Fruit fly (Drosophila melanogaster) whole organism, embryonic: ENCODE data around the gene Aasdh.

Source experiments
- Bteb2 ChIP-seq: fragments of 200-800 bp; sonication (Bioruptor generic); optimal IDR thresholded peaks from 2 replicates; lab custom pipeline; 2016; ENCODE audit warnings: missing biosample characterization, missing genetic modification characterization
- CG11247 ChIP-seq: fragments of 200-800 bp; sonication (Bioruptor generic); IDR thresholded peaks from 2 replicates; pipeline ENCODE4 v1.3.6; 2022; ENCODE audit warnings: missing biosample characterization, missing genetic modification characterization
- CG14860 ChIP-seq: fragments of 200-800 bp; sonication (Bioruptor generic); IDR thresholded peaks from 3 replicates; pipeline ENCODE4 v1.3.6; 2022; ENCODE audit warnings: missing biosample characterization, missing genetic modification characterization; ENCODE audit not compliant: partially characterized antibody
- CG1529 ChIP-seq: fragments of 200-800 bp; sonication (Bioruptor generic); optimal IDR thresholded peaks from 3 replicates; lab custom pipeline; 2018; ENCODE audit warnings: missing biosample characterization, missing genetic modification characterization
- CG15479 ChIP-seq: fragments of 200-800 bp; sonication (Bioruptor generic); optimal IDR thresholded peaks from 3 replicates; lab custom pipeline; 2019; ENCODE audit warnings: missing biosample characterization, mild to moderate bottlenecking, missing genetic modification characterization, moderate library complexity
- CG15514 ChIP-seq: fragments of 200-800 bp; sonication (Bioruptor generic); optimal IDR thresholded peaks from 3 replicates; lab custom pipeline; 2017; ENCODE audit warnings: missing biosample characterization, missing genetic modification characterization, mild to moderate bottlenecking, moderate library complexity, missing genetic modification reagents
- CG17912 ChIP-seq: fragments of 200-800 bp; sonication (Bioruptor generic); optimal IDR thresholded peaks from 2 replicates; lab custom pipeline; 2018; ENCODE audit warnings: missing biosample characterization, mild to moderate bottlenecking, missing genetic modification characterization
- CG30403 ChIP-seq: fragments of 200-800 bp; sonication (Bioruptor generic); optimal IDR thresholded peaks from 3 replicates; lab custom pipeline; 2016; ENCODE audit warnings: missing biosample characterization, missing genetic modification characterization
- CG3163 ChIP-seq: fragments of 200-800 bp; sonication (Bioruptor generic); optimal IDR thresholded peaks from 3 replicates; lab custom pipeline; 2016; ENCODE audit warnings: missing biosample characterization, missing genetic modification characterization
- CG33557 ChIP-seq: fragments of 200-800 bp; sonication (Bioruptor generic); optimal IDR thresholded peaks from 2 replicates; lab custom pipeline; 2019; ENCODE audit warnings: missing biosample characterization, mild to moderate bottlenecking, missing genetic modification characterization, moderate library complexity
- CG34422 ChIP-seq: fragments of 200-800 bp; sonication (Bioruptor generic); IDR thresholded peaks from 3 replicates; pipeline ENCODE4 v1.3.6; 2022; ENCODE audit warnings: missing biosample characterization, missing genetic modification characterization
- CG42726 ChIP-seq: fragments of 200-800 bp; sonication (Bioruptor generic); IDR thresholded peaks from 2 replicates; pipeline ENCODE4 v1.3.6; 2022; ENCODE audit warnings: missing biosample characterization, missing genetic modification characterization; ENCODE audit not compliant: partially characterized antibody
- CG43689 ChIP-seq: fragments of 200-800 bp; sonication (Bioruptor generic); IDR thresholded peaks from 2 replicates; pipeline ENCODE4 v1.3.6; 2022; ENCODE audit warnings: missing biosample characterization, missing genetic modification characterization
- CG4424 ChIP-seq: fragments of 200-800 bp; sonication (Bioruptor generic); optimal IDR thresholded peaks from 3 replicates; lab custom pipeline; 2016; ENCODE audit warnings: missing biosample characterization, missing genetic modification characterization
- CG5245 ChIP-seq: fragments of 200-800 bp; sonication (Bioruptor generic); optimal IDR thresholded peaks from 3 replicates; lab custom pipeline; 2016; ENCODE audit warnings: missing biosample characterization, missing genetic modification characterization
- CG6272 ChIP-seq: fragments of 200-800 bp; sonication (Bioruptor generic); IDR thresholded peaks from 2 replicates; pipeline ENCODE4 v1.3.6; 2022; ENCODE audit warnings: missing biosample characterization, missing genetic modification characterization
- CG6654 ChIP-seq: fragments of 200-800 bp; sonication (Bioruptor generic); optimal IDR thresholded peaks from 2 replicates; lab custom pipeline; 2017; ENCODE audit warnings: missing biosample characterization, mild to moderate bottlenecking, missing genetic modification characterization
- CG7271 ChIP-seq: fragments of 200-800 bp; sonication (Bioruptor generic); optimal IDR thresholded peaks from 2 replicates; lab custom pipeline; 2018; ENCODE audit warnings: missing biosample characterization, mild to moderate bottlenecking, missing genetic modification characterization, moderate library complexity
- CG8281 ChIP-seq: fragments of 200-800 bp; sonication (Bioruptor generic); optimal IDR thresholded peaks from 2 replicates; lab custom pipeline; 2018; ENCODE audit warnings: missing biosample characterization, mild to moderate bottlenecking, missing genetic modification characterization, moderate library complexity
- CG8765 ChIP-seq: fragments of 200-800 bp; sonication (Bioruptor generic); IDR thresholded peaks from 2 replicates; pipeline ENCODE4 v1.3.6; 2022; ENCODE audit warnings: missing biosample characterization, missing genetic modification characterization
- CG9727 ChIP-seq: fragments of 200-800 bp; sonication (Bioruptor generic); optimal IDR thresholded peaks from 3 replicates; lab custom pipeline; 2017; ENCODE audit warnings: missing biosample characterization, mild to moderate bottlenecking, missing genetic modification characterization
- Dek ChIP-seq: fragments of 200-800 bp; sonication (Bioruptor generic); optimal IDR thresholded peaks from 3 replicates; lab custom pipeline; 2019; ENCODE audit warnings: missing biosample characterization, mild to moderate bottlenecking, missing genetic modification characterization, moderate library complexity
- Dll ChIP-seq: fragments of 200-800 bp; sonication (Bioruptor generic); IDR thresholded peaks from 4 replicates; pipeline ENCODE4 v1.3.6; 2022; ENCODE audit warnings: missing biosample characterization, missing genetic modification characterization; ENCODE audit not compliant: partially characterized antibody
- Dref ChIP-seq: fragments of 200-800 bp; sonication (Bioruptor generic); IDR thresholded peaks from 2 replicates; pipeline ENCODE4 v1.3.6; 2022; ENCODE audit warnings: missing biosample characterization, missing genetic modification characterization
- E2f1 ChIP-seq: fragments of 200-800 bp; sonication (Bioruptor generic); IDR thresholded peaks from 2 replicates; pipeline ENCODE4 v1.3.6; 2022; ENCODE audit warnings: missing biosample characterization, missing genetic modification characterization
- E2f2 ChIP-seq: fragments of 200-800 bp; sonication (Bioruptor generic); IDR thresholded peaks from 2 replicates; pipeline ENCODE4 v1.3.6; 2022; ENCODE audit warnings: missing biosample characterization, missing genetic modification characterization
- Ets65A ChIP-seq: fragments of 200-800 bp; sonication (Bioruptor generic); peaks from one replicate; lab custom pipeline; 2016; ENCODE audit warnings: missing biosample characterization, missing genetic modification characterization
- HLH4C ChIP-seq: fragments of 200-800 bp; sonication (Bioruptor generic); IDR thresholded peaks from 3 replicates; pipeline ENCODE4 v1.3.6; 2022; ENCODE audit warnings: missing biosample characterization, missing genetic modification characterization; ENCODE audit not compliant: partially characterized antibody
- Xbp1 ChIP-seq: fragments of 200-800 bp; sonication (Bioruptor generic); optimal IDR thresholded peaks from 3 replicates; lab custom pipeline; 2016; ENCODE audit warnings: missing biosample characterization, mild to moderate bottlenecking, missing genetic modification characterization
- amos ChIP-seq: fragments of 200-800 bp; sonication (Bioruptor generic); IDR thresholded peaks from 2 replicates; pipeline ENCODE4 v1.3.6; 2022; ENCODE audit warnings: missing biosample characterization, missing genetic modification characterization; ENCODE audit not compliant: partially characterized antibody
- ash1 ChIP-seq: fragments of 200-800 bp; sonication (Bioruptor generic); optimal IDR thresholded peaks from 2 replicates; lab custom pipeline; 2018; ENCODE audit warnings: missing biosample characterization, mild to moderate bottlenecking, missing genetic modification characterization
- ato ChIP-seq: fragments of 200-800 bp; sonication (Bioruptor generic); IDR thresholded peaks from 2 replicates; pipeline ENCODE4 v1.3.6; 2022; ENCODE audit warnings: missing biosample characterization, missing genetic modification characterization; ENCODE audit not compliant: partially characterized antibody
- az2 ChIP-seq: fragments of 200-800 bp; sonication (Bioruptor generic); optimal IDR thresholded peaks from 3 replicates; lab custom pipeline; 2016; ENCODE audit warnings: missing biosample characterization, missing genetic modification characterization
- cas ChIP-seq: fragments of 200-800 bp; sonication (Bioruptor generic); IDR thresholded peaks from 2 replicates; pipeline ENCODE4 v1.3.6; 2022; ENCODE audit warnings: missing biosample characterization, missing genetic modification characterization
- chinmo ChIP-seq: fragments of 200-800 bp; sonication (Bioruptor generic); IDR thresholded peaks from 4 replicates; pipeline ENCODE4 v1.3.6; 2022; ENCODE audit warnings: missing biosample characterization, missing genetic modification characterization; ENCODE audit not compliant: partially characterized antibody
- fd3F ChIP-seq: fragments of 200-800 bp; sonication (Bioruptor generic); optimal IDR thresholded peaks from 2 replicates; lab custom pipeline; 2018; ENCODE audit warnings: missing biosample characterization, mild to moderate bottlenecking, missing genetic modification characterization, moderate library complexity
- fru ChIP-seq: fragments of >200 bp; optimal IDR thresholded peaks from 2 replicates; lab custom pipeline; 2017
- ftz-f1 ChIP-seq: fragments of 200-800 bp; sonication (Bioruptor generic); optimal IDR thresholded peaks from 2 replicates; lab custom pipeline; 2016; ENCODE audit warnings: missing biosample characterization, missing genetic modification characterization
- gt ChIP-seq: fragments of 200-800 bp; sonication (Bioruptor generic); IDR thresholded peaks from 2 replicates; pipeline ENCODE4 v1.3.6; 2022; ENCODE audit warnings: missing biosample characterization, missing genetic modification characterization
- hb ChIP-seq: fragments of 200-800 bp; sonication (Bioruptor generic); IDR thresholded peaks from 3 replicates; pipeline ENCODE4 v1.3.6; 2022; ENCODE audit warnings: missing biosample characterization, missing genetic modification characterization; ENCODE audit not compliant: partially characterized antibody
- ind ChIP-seq: fragments of 200-800 bp; sonication (Bioruptor generic); optimal IDR thresholded peaks from 3 replicates; lab custom pipeline; 2016; ENCODE audit warnings: missing biosample characterization, missing genetic modification characterization
- kah ChIP-seq: fragments of 200-800 bp; sonication (Bioruptor generic); optimal IDR thresholded peaks from 2 replicates; lab custom pipeline; 2018; ENCODE audit warnings: missing biosample characterization, mild to moderate bottlenecking, missing genetic modification characterization
- mld ChIP-seq: fragments of 200-800 bp; sonication (Bioruptor generic); IDR thresholded peaks from 3 replicates; pipeline ENCODE4 v1.3.6; 2022; ENCODE audit warnings: missing biosample characterization, missing genetic modification characterization; ENCODE audit not compliant: partially characterized antibody
- nerfin-2 ChIP-seq: fragments of 200-800 bp; sonication (Bioruptor generic); IDR thresholded peaks from 2 replicates; pipeline ENCODE4 v1.3.6; 2022; ENCODE audit warnings: missing biosample characterization, missing genetic modification characterization; ENCODE audit not compliant: partially characterized antibody
- phol ChIP-seq: fragments of 200-800 bp; sonication (Bioruptor generic); optimal IDR thresholded peaks from 3 replicates; lab custom pipeline; 2018; ENCODE audit warnings: missing biosample characterization, mild to moderate bottlenecking, missing genetic modification characterization, moderate library complexity
- prd ChIP-seq, 3 experiments: fragments of >200 bp in 2 of 3; fragments of 200-800 bp in 1 of 3; sonication (Bioruptor generic) in 1 of 3; optimal IDR thresholded peaks in 2 of 3; IDR thresholded peaks in 1 of 3; 2 replicates in 2 of 3; 3 replicates in 1 of 3; pipeline versions ENCODE4 v1.3.6 to Lab custom; 2017 to 2022; ENCODE audit warnings: missing biosample characterization in 1 of 3, missing genetic modification characterization in 1 of 3
- tap ChIP-seq: fragments of 200-800 bp; optimal IDR thresholded peaks from 3 replicates; lab custom pipeline; 2019; ENCODE audit warnings: missing biosample characterization, mild to moderate bottlenecking, missing genetic modification characterization, moderate library complexity
- twi ChIP-seq: fragments of 200-800 bp; optimal IDR thresholded peaks from 2 replicates; lab custom pipeline; 2019; ENCODE audit warnings: missing biosample characterization, mild to moderate bottlenecking, missing genetic modification characterization, moderate library complexity

The Aasdh gene

DNA sequence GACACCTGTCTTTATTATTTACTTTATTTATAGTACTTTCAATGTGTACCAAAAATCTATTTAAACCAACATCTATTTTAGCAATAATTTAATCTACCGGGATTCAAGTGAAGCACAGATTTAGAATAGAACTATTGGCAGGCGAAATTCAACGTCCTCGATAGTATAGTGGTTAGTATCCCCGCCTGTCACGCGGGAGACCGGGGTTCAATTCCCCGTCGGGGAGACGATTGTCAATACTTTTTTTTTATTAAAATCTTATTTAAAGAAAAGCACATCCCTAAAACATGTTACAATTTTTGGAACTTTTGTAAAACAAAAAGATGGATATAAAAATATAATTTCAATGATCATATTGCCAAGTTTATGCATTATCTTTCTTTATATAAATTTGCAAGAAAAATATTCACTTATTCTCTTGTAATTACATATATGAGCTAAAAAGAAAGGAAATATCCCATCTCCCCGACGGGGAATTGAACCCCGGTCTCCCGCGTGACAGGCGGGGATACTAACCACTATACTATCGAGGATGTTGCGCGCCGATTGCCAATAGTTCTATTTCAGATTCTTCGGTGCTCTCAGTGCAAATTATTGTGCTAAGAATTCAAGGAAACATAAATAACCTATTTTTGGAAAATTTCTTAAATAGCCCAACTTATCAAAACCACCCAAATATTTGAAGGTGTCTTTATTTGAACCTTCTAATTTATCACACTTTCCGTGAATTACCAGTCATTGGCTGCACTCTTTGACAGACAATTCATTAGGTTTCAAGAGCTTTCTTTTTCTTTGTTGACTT is 32.4 kb upstream of the Aasdh start, which contains the start of gene CG43796 (continued):
- TF ChIP-seq CG8281, result no peak
- peak; percentile 68 for TF ChIP-seq HLH4C (GFP tag; lab: Robert Waterston, UW)
- 0 out of 3 replicates have a peak, but pooled peaks have one; percentile 50 for TF ChIP-seq hb (GFP tag; lab: Robert Waterston, UW)
- no peak for TF ChIP-seq kah (GFP tag; lab: Kevin White, UChicago)
- no peak for TF ChIP-seq twi
- no peak for TF ChIP-seq CG33557
- TF ChIP-seq CG34422 (GFP tag; lab: Robert Waterston, UW), result no peak
- no peak for TF ChIP-seq fru (lab: Kevin White, UChicago)
- no peak for TF ChIP-seq CG6272 (GFP tag; lab: Robert Waterston, UW)
- no peak for TF ChIP-seq ftz-f1 (GFP tag; lab: Kevin White, UChicago)
- TF ChIP-seq CG11247 (GFP tag; lab: Robert Waterston, UW), result no peak
- TF ChIP-seq CG14860 (GFP tag; lab: Robert Waterston, UW), result peak; percentile 60
- TF ChIP-seq ash1 (GFP tag; lab: Kevin White, UChicago), result no peak
- no peak for TF ChIP-seq E2f1 (GFP tag; lab: Robert Waterston, UW)
- TF ChIP-seq CG17912 (GFP tag; lab: Kevin White, UChicago), result no peak
- no peak for TF ChIP-seq CG4424
- no peak for TF ChIP-seq Dref (GFP tag; lab: Robert Waterston, UW)
- TF ChIP-seq CG43689 (GFP tag; lab: Robert Waterston, UW), result no peak
- TF ChIP-seq CG8765 (GFP tag; lab: Robert Waterston, UW), result no peak
- no peak for TF ChIP-seq CG30403 (GFP tag; lab: Kevin White, UChicago)
- no peak for TF ChIP-seq prd (optimal IDR thresholded peaks at IDR 0.05; lab: Kevin White, UChicago)
- no peak for TF ChIP-seq prd (GFP tag; IDR thresholded peaks at IDR 0.05; lab: Robert Waterston, UW)
- TF ChIP-seq fd3F, result no peak
- TF ChIP-seq chinmo (GFP tag; lab: Robert Waterston, UW), result no peak
- peak; percentile 62; the same call in 2 of the 4 replicates for TF ChIP-seq Dll (GFP tag; lab: Robert Waterston, UW)
- TF ChIP-seq CG5245 (GFP tag; lab: Kevin White, UChicago), result no peak
- no peak for TF ChIP-seq E2f2
- no peak for TF ChIP-seq CG6654
- no peak for TF ChIP-seq Bteb2 (GFP tag; lab: Kevin White, UChicago)
- TF ChIP-seq CG15514 (GFP tag; lab: Kevin White, UChicago), result no peak
- TF ChIP-seq cas, result no peak
- peak; percentile 54 for TF ChIP-seq CG15479 (GFP tag; lab: Kevin White, UChicago)
- TF ChIP-seq CG1529 (GFP tag; lab: Kevin White, UChicago), result no peak
- TF ChIP-seq amos, result peak; percentile 69
- TF ChIP-seq phol (tag; lab: Kevin White, UChicago), result no peak
- TF ChIP-seq Dek (tag; lab: Kevin White, UChicago), result no peak
- TF ChIP-seq CG42726 (GFP tag; lab: Robert Waterston, UW), result peak; percentile 41
- no peak for TF ChIP-seq gt (GFP tag; lab: Robert Waterston, UW)
- TF ChIP-seq mld (GFP tag; lab: Robert Waterston, UW), result peak; percentile 76; the same call in 2 of the 3 replicates
- no peak for TF ChIP-seq Xbp1 (GFP tag; lab: Kevin White, UChicago)
- TF ChIP-seq az2 (GFP tag; lab: Kevin White, UChicago), result no peak
- TF ChIP-seq ind (GFP tag; lab: Kevin White, UChicago), result no peak
- TF ChIP-seq CG3163, result no peak
- no peak for TF ChIP-seq CG9727 (GFP tag; lab: Kevin White, UChicago)
- no peak for TF ChIP-seq CG7271
- TF ChIP-seq nerfin-2, result peak; percentile 51; the same call in 1 of the 2 replicates
- no peak for TF ChIP-seq Ets65A (GFP tag; lab: Kevin White, UChicago)
- TF ChIP-seq tap (tag; lab: Kevin White, UChicago), result no peak
- TF ChIP-seq ato (GFP tag; lab: Robert Waterston, UW), result peak; percentile 47
